Fruit fly (Drosophila melanogaster): ENCODE results near the gene Setd3.
A peak's percentile ranks its signal among the peaks of the same experiment; 100 is the strongest.

dm6 chrX:6909135-6909534, 59.4 kb downstream of the Setd3 start:
- TF ChIP-seq Snoo (tag; optimal IDR thresholded peaks at IDR 0.05) (no peak), fd96Ca (GFP tag; IDR thresholded peaks at IDR 0.05) (no peak), CG8301 (tag; optimal IDR thresholded peaks at IDR 0.05) (no peak), Pif1B (GFP tag; optimal IDR thresholded peaks at IDR 0.05) (no peak), gl (tag; optimal IDR thresholded peaks at IDR 0.05) (no peak), CG4496 (GFP tag; IDR thresholded peaks at IDR 0.05) (peak; percentile 53; the same call in 2 of the 3 replicates), CG8159 (tag; optimal IDR thresholded peaks at IDR 0.05) (no peak), EcR (GFP tag; optimal IDR thresholded peaks at IDR 0.05) (no peak), Ets98B (GFP tag; IDR thresholded peaks at IDR 0.05) (peak; percentile 71), D1 (tag; optimal IDR thresholded peaks at IDR 0.05) (no peak), CG13204 (GFP tag; optimal IDR thresholded peaks at IDR 0.05) (no peak), Pif1A (GFP tag; optimal IDR thresholded peaks at IDR 0.05) (no peak), CG12605 (GFP tag; IDR thresholded peaks at IDR 0.05) (peak; percentile 58; the same call in 1 of the 2 replicates)

All from whole organism, pupa.